Worm (Caenorhabditis elegans): Measurements from ENCODE around the gene slr-2.

DNA sequence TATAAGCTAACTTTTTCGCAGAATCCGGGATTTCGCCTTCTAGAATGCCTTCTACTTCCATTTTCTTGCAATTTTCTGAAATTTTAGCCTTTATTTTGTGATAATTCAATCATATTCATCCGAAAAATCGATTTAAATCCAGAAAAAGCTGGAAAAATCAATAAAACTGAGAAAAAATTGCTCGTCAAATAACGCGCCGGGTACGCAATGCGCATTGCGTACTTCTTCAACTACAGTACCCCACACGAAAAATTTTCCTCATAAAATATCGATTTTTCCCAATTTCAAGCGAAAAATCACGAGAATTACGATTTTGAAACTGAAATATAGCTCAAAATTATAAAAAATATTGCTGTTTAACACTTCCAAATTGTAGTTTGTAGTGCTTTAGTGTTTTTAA lies 44.1 kb downstream of the slr-2 start, which contains the start of gene Y37H2A.12:
- no peak for TF ChIP-seq egl-13 (tag; optimal IDR thresholded peaks at IDR 0.05)
- no peak for TF ChIP-seq ceh-63 (GFP tag; optimal IDR thresholded peaks at IDR 0.05)
- no peak for TF ChIP-seq elt-2 (tag; optimal IDR thresholded peaks at IDR 0.05)
- no peak for TF ChIP-seq ztf-11 (tag; optimal IDR thresholded peaks at IDR 0.05)
- TF ChIP-seq nhr-237 (tag; optimal IDR thresholded peaks at IDR 0.05) = no peak
- no peak for TF ChIP-seq ama-1 (optimal IDR thresholded peaks at IDR 0.05)
- TF ChIP-seq nhr-12 (tag; optimal IDR thresholded peaks at IDR 0.05) = no peak
- no peak for TF ChIP-seq C16A3.4 (tag; optimal IDR thresholded peaks at IDR 0.05)
- no peak for TF ChIP-seq nhr-11 (tag; optimal IDR thresholded peaks at IDR 0.05)
- TF ChIP-seq tbx-2 (tag; optimal IDR thresholded peaks at IDR 0.05) = no peak
- no peak for TF ChIP-seq snpc-4 (tag; optimal IDR thresholded peaks at IDR 0.05)
